Worm (Caenorhabditis elegans) whole organism, L1 larva: Measurements from ENCODE around the gene srz-19.

Source experiments
- C16A3.4 ChIP-seq: fragments of 150-350 bp; optimal IDR thresholded peaks from 2 replicates; lab custom pipeline; 2014; ENCODE audit warnings: missing biosample characterization, missing genetic modification characterization
- C34B4.2 ChIP-seq: sonication (generic microtip); optimal IDR thresholded peaks from 2 replicates; lab custom pipeline; 2017; ENCODE audit warnings: mild to moderate bottlenecking, missing genetic modification characterization, missing compliant biosample characterization
- aha-1 ChIP-seq: fragments of 150-350 bp; optimal IDR thresholded peaks from 2 replicates; lab custom pipeline; 2014; ENCODE audit warnings: missing biosample characterization, missing genetic modification characterization
- blmp-1 ChIP-seq: fragments of 150-350 bp; optimal IDR thresholded peaks from 2 replicates; lab custom pipeline; 2014; ENCODE audit warnings: missing biosample characterization, missing genetic modification characterization
- ceh-8 ChIP-seq: fragments of 200-800 bp; sonication (Bioruptor generic); optimal IDR thresholded peaks from 2 replicates; lab custom pipeline; 2018; ENCODE audit warnings: mild to moderate bottlenecking, missing genetic modification characterization, moderate library complexity, missing compliant biosample characterization
- ceh-82 ChIP-seq, 3 experiments: fragments of 150-350 bp in 1 of 3; sonication (generic microtip) in 2 of 3; optimal IDR thresholded peaks; 2 replicates each; lab custom pipeline; 2014 to 2017; ENCODE audit warnings: missing biosample characterization in 3 of 3, missing genetic modification characterization in 3 of 3
- dpl-1 ChIP-seq, 3 experiments: fragments of 150-350 bp in 2 of 3; sonication (generic microtip) in 1 of 3; optimal IDR thresholded peaks; 2 replicates each; lab custom pipeline; 2014 to 2017; ENCODE audit warnings: missing biosample characterization in 3 of 3, missing genetic modification characterization in 3 of 3, missing genetic modification reagents in 3 of 3
- dsc-1 ChIP-seq: sonication (generic microtip); optimal IDR thresholded peaks from 2 replicates; lab custom pipeline; 2016; ENCODE audit warnings: mild to moderate bottlenecking, missing genetic modification characterization, missing compliant biosample characterization
- efl-1 ChIP-seq, 4 experiments: fragments of 150-350 bp; optimal IDR thresholded peaks in 3 of 4; peaks in 1 of 4; 1 replicate in 1 of 4; 2 replicates in 3 of 4; lab custom pipeline; 2014; ENCODE audit warnings: missing biosample characterization in 2 of 4, missing genetic modification characterization in 2 of 4, missing genetic modification reagents in 2 of 4
- egl-13 ChIP-seq: sonication (generic microtip); optimal IDR thresholded peaks from 2 replicates; lab custom pipeline; 2016; ENCODE audit warnings: missing genotype, missing genetic modification reagents, missing genetic modification characterization, missing compliant biosample characterization
- egl-27 ChIP-seq, 2 experiments: fragments of 150-350 bp in 1 of 2; sonication (generic microtip); optimal IDR thresholded peaks; 3 replicates each; lab custom pipeline; 2017 to 2018; ENCODE audit warnings: missing biosample characterization in 2 of 2, missing genetic modification characterization in 2 of 2, missing genetic modification reagents in 2 of 2
- elt-2 ChIP-seq: sonication (generic microtip); optimal IDR thresholded peaks from 2 replicates; lab custom pipeline; 2016; ENCODE audit warnings: missing genetic modification characterization, mild to moderate bottlenecking, inconsistent platforms, missing compliant biosample characterization, missing genetic modification reagents
- fkh-4 ChIP-seq: sonication (generic microtip); optimal IDR thresholded peaks from 2 replicates; lab custom pipeline; 2016; ENCODE audit warnings: missing compliant biosample characterization, missing genetic modification characterization, borderline replicate concordance
- fos-1 ChIP-seq: fragments of 150-350 bp; optimal IDR thresholded peaks from 2 replicates; lab custom pipeline; 2014; ENCODE audit warnings: missing biosample characterization, missing genetic modification characterization
- hlh-4 ChIP-seq: sonication (generic microtip); optimal IDR thresholded peaks from 2 replicates; lab custom pipeline; 2016; ENCODE audit warnings: mild to moderate bottlenecking, missing genetic modification characterization, missing compliant biosample characterization
- hpl-2 ChIP-seq: fragments of 150-350 bp; optimal IDR thresholded peaks from 2 replicates; lab custom pipeline; 2014; ENCODE audit warnings: missing biosample characterization, missing genetic modification reagents, missing genetic modification characterization
- jun-1 ChIP-seq: fragments of 150-350 bp; optimal IDR thresholded peaks from 2 replicates; lab custom pipeline; 2014; ENCODE audit warnings: missing biosample characterization, missing genetic modification reagents, missing genetic modification characterization
- lin-35 ChIP-seq, 2 experiments: fragments of 150-350 bp; optimal IDR thresholded peaks; 2 replicates each; lab custom pipeline; 2014; ENCODE audit warnings: missing biosample characterization in 2 of 2, missing genetic modification characterization in 2 of 2, missing genetic modification reagents in 2 of 2
- lsy-2 ChIP-seq, 2 experiments: fragments of 150-350 bp; optimal IDR thresholded peaks; 2 replicates each; lab custom pipeline; 2014; ENCODE audit warnings: missing biosample characterization in 2 of 2, missing genetic modification characterization in 2 of 2
- mef-2 ChIP-seq: fragments of 150-350 bp; optimal IDR thresholded peaks from 2 replicates; lab custom pipeline; 2014; ENCODE audit warnings: missing biosample characterization, missing genetic modification characterization
- nhr-20 ChIP-seq: sonication (generic microtip); optimal IDR thresholded peaks from 2 replicates; lab custom pipeline; 2016; ENCODE audit warnings: mild to moderate bottlenecking, missing genetic modification characterization, missing compliant biosample characterization
- nhr-76 ChIP-seq: sonication (generic microtip); optimal IDR thresholded peaks from 2 replicates; lab custom pipeline; 2017; ENCODE audit warnings: missing biosample characterization, missing genetic modification characterization
- nhr-85 ChIP-seq: sonication (generic microtip); peaks from one replicate; lab custom pipeline; 2016; ENCODE audit warnings: missing genetic modification characterization, inconsistent platforms, missing compliant biosample characterization
- nhr-90 ChIP-seq: sonication (generic microtip); optimal IDR thresholded peaks from 2 replicates; lab custom pipeline; 2016; ENCODE audit warnings: mild to moderate bottlenecking, missing genetic modification characterization, missing compliant biosample characterization; ENCODE audit not compliant: poor library complexity
- pax-3 ChIP-seq: fragments of 200-800 bp; sonication (Bioruptor generic); optimal IDR thresholded peaks from 2 replicates; lab custom pipeline; 2018; ENCODE audit warnings: mild to moderate bottlenecking, missing genetic modification characterization, moderate library complexity, missing compliant biosample characterization
- pqm-1 ChIP-seq: sonication (generic microtip); optimal IDR thresholded peaks from 3 replicates; lab custom pipeline; 2017; ENCODE audit warnings: missing biosample characterization, missing genetic modification characterization
- sox-4 ChIP-seq: sonication (generic microtip); optimal IDR thresholded peaks from 2 replicates; lab custom pipeline; 2016; ENCODE audit warnings: missing genetic modification characterization, missing compliant biosample characterization
- sptf-1 ChIP-seq: fragments of 150-350 bp; optimal IDR thresholded peaks from 2 replicates; lab custom pipeline; 2014; ENCODE audit warnings: missing biosample characterization, missing genetic modification characterization
- swsn-7 ChIP-seq: sonication (generic microtip); optimal IDR thresholded peaks from 2 replicates; lab custom pipeline; 2016; ENCODE audit warnings: missing genetic modification characterization, missing compliant biosample characterization
- tlp-1 ChIP-seq: fragments of 150-350 bp; optimal IDR thresholded peaks from 2 replicates; lab custom pipeline; 2014; ENCODE audit warnings: missing biosample characterization, missing genetic modification characterization
- unc-130 ChIP-seq: fragments of 150-350 bp; optimal IDR thresholded peaks from 2 replicates; lab custom pipeline; 2017; ENCODE audit warnings: missing biosample characterization, missing genetic modification characterization, inconsistent platforms
- unc-62 ChIP-seq: fragments of 150-350 bp; optimal IDR thresholded peaks from 2 replicates; lab custom pipeline; 2014; ENCODE audit warnings: missing biosample characterization, missing genetic modification reagents, missing genetic modification characterization
- zag-1 ChIP-seq: fragments of 150-350 bp; optimal IDR thresholded peaks from 2 replicates; lab custom pipeline; 2014; ENCODE audit warnings: missing biosample characterization, missing genetic modification characterization
- ztf-11 ChIP-seq, 2 experiments: sonication (generic microtip); optimal IDR thresholded peaks; 2 replicates each; lab custom pipeline; 2016 to 2017; ENCODE audit warnings: missing genetic modification characterization in 2 of 2, missing biosample characterization in 1 of 2, missing compliant biosample characterization in 1 of 2

srz-19 gene

DNA sequence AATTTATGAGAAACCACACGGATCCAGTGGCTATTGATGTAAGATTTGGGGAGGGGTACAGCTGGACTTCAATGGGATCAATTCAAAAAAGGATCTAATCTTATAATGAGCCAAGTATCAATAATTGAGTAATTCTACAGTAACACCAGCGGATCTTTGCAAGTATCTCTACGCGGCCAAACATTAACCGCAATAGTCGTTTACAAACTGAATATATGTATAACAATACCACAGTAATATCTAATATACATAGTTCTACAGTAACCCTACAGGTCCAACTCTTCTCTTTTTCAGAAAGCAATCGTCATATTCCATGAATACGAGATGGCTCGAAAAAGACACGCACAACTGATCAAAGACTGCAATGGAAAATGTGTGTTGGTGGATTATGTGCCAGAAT is 27.6 kb upstream of the srz-19 start, which contains the start of gene F56D6.9 (continued):
- no peak for TF ChIP-seq fos-1 (tag; lab: Kevin White, UChicago)
- no peak for TF ChIP-seq pax-3
- TF ChIP-seq swsn-7 (tag; lab: Kevin White, UChicago) = no peak

DNA sequence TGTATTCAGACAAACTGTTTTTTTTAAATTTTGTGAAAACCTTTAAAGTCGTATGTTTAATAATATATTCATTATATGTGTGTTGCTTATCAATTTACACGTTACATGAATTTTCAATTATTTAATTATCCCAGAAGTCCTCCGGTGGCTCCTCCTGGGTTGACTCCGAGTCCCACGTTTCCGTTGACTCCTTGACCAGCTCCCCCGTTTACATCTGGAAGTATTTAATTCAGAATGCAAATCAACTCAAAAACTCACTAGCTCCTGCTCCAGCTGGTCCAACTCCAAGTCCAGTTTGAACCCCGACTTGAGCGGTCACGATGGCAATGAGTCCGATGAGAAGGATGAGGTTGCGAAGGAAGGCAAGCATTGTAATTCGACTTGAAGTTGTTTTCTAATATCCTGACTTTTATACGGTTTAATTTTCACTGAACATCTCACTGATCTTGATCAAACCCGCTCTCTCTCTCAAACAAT is 25.6 kb upstream of the srz-19 start, which contains the start of gene F56D6.8:
TSS of gene F56D6.8 (minus strand) at position 427 of the 477 bp plus-strand sequence.
- TF ChIP-seq aha-1 (tag; lab: Kevin White, UChicago) (no peak), blmp-1 (tag; lab: Kevin White, UChicago) (no peak), efl-1 (optimal IDR thresholded peaks at IDR 0.05; lab: Kevin White, UChicago) (no peak), efl-1 (GFP tag; optimal IDR thresholded peaks at IDR 0.05 in 1 of 2; lab: Kevin White, UChicago) (peak in 1 of 2 experiments; percentile 67), ceh-8 (GFP tag; lab: Kevin White, UChicago) (no peak), hlh-4 (tag; lab: Kevin White, UChicago) (no peak), jun-1 (tag; lab: Kevin White, UChicago) (no peak), nhr-76 (tag; lab: Kevin White, UChicago) (no peak), ceh-82 (tag; optimal IDR thresholded peaks at IDR 0.05; lab: Kevin White, UChicago) (no peak), dsc-1 (tag; lab: Kevin White, UChicago) (peak; percentile 75), fkh-4 (peak; percentile 45), nhr-85 (no peak), unc-62 (no peak), unc-130 (tag; lab: Kevin White, UChicago) (no peak), fos-1 (tag; lab: Kevin White, UChicago) (no peak)

DNA sequence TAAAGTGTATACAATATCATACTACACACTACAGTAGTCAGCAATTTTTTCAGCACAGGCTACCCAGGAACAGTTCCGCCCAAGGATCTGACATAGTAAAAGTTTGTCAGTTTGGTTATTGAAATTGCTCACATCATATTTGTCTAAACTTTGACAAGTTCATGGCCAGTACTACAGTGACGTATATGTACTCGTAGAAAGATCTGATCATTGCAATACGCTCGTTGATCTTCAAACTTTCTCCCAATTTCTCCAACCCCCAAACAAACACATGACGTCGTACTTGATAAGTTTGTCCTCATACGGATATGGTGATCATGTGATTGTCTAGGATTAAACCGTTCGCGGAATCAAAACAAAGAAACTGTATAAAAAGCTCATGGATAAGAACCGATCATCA is 24.8 kb upstream of the srz-19 start, which contains the start of gene dct-8:
TSS of gene dct-8 (plus strand) at position 301 of the 400 bp plus-strand sequence.
- TF ChIP-seq blmp-1 (tag; lab: Kevin White, UChicago) (peak; percentile 40), ztf-11 (tag; optimal IDR thresholded peaks at IDR 0.05; lab: Kevin White, UChicago) (no peak)

DNA sequence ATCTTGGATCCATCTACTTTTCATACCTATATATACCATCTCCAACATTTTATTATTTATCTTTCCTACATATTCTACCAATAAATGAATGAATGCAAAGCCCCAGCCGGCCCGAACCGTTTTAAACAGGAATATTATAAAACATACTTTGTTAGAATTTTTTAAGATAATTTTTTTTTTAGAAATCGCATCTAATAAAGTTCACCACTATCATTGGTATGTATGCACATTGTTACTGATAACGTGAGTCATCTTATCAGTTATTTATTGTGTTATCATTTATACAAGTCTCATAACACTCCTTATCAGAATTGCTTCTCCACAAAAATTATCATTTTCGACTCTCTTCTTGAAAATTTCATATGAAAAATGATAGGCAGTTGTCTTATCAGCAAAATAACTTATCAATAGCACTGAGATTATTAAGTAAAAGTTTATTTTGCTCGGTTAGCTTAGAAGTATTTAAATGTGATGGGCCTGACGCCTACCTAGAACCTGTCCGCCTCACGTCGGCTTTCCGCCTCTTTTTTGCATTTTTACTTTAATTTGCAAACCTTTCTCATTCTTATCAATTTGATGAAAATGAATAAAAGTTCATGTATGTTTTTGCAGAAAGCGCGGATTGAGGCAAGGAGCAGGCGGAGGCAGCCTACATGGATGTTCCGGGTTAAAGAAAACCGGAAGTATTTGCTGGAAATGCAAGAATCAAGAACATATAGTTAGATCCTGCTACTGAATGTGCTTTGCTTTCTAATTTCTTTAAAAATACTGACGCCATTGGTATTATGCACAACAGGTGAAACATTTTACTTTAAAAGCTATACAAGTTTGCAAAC is 19.7 kb upstream of the srz-19 start, which contains the start of gene srz-62:
TSS of gene srz-62 (plus strand) at position 786 of the 836 bp plus-strand sequence.
- TF ChIP-seq lin-35 (GFP tag; optimal IDR thresholded peaks at IDR 0.05; lab: Kevin White, UChicago) = peak in 1 of 2 experiments; percentile 56
- TF ChIP-seq sptf-1 (tag; lab: Kevin White, UChicago) = no peak
- TF ChIP-seq fos-1 (tag; lab: Kevin White, UChicago) = no peak
- peak in 1 of 2 experiments; percentile 23 for TF ChIP-seq egl-27 (tag; optimal IDR thresholded peaks at IDR 0.05; lab: Kevin White, UChicago)
- TF ChIP-seq pax-3 = peak; percentile 68
- no peak for TF ChIP-seq unc-62
- peak; percentile 92 for TF ChIP-seq tlp-1 (tag; lab: Kevin White, UChicago)
- TF ChIP-seq nhr-85 = no peak
- TF ChIP-seq hlh-4 (tag; lab: Kevin White, UChicago) = no peak
- no peak for TF ChIP-seq dpl-1 (GFP tag; optimal IDR thresholded peaks at IDR 0.05; lab: Kevin White, UChicago)
- no peak for TF ChIP-seq mef-2
- TF ChIP-seq zag-1 = no peak
- TF ChIP-seq C16A3.4 (tag; lab: Kevin White, UChicago) = no peak
- TF ChIP-seq jun-1 (tag; lab: Kevin White, UChicago) = peak; percentile 97
- peak; percentile 43 for TF ChIP-seq egl-13 (tag; lab: Kevin White, UChicago)
- TF ChIP-seq pqm-1 (tag; lab: Kevin White, UChicago) = peak; percentile 100
- peak; percentile 32 for TF ChIP-seq nhr-20 (tag; lab: Kevin White, UChicago)
- TF ChIP-seq sox-4 (tag; lab: Kevin White, UChicago) = no peak
- peak; percentile 40 for TF ChIP-seq nhr-90 (tag; lab: Kevin White, UChicago)
- no peak for TF ChIP-seq swsn-7 (tag; lab: Kevin White, UChicago)
- no peak for TF ChIP-seq C34B4.2 (tag; lab: Kevin White, UChicago)
- peak in 1 of 2 experiments; percentile 61 for TF ChIP-seq lsy-2 (tag; optimal IDR thresholded peaks at IDR 0.05; lab: Kevin White, UChicago)
- no peak for TF ChIP-seq blmp-1 (tag; lab: Kevin White, UChicago)
- TF ChIP-seq elt-2 (tag; lab: Kevin White, UChicago) = peak; percentile 100
- no peak for TF ChIP-seq efl-1 (optimal IDR thresholded peaks at IDR 0.05; lab: Kevin White, UChicago)
- peak in 1 of 2 experiments; percentile 78 for TF ChIP-seq efl-1 (GFP tag; optimal IDR thresholded peaks at IDR 0.05 in 1 of 2; lab: Kevin White, UChicago)
- peak; percentile 5 for TF ChIP-seq hpl-2 (GFP tag; lab: Kevin White, UChicago)
